Worm (Caenorhabditis elegans): ENCODE measurements around the gene cdc-48.2.

cdc-48.2 gene

ce11 chrII:8106921-8107695 lies 31.2 kb upstream of the cdc-48.2 start, which contains the start of the genes chst-1 and C41C4.9:
chst-1 (minus strand) TSS chrII:8106971.
C41C4.9 (plus strand) TSS chrII:8107645.
- peak; percentile 96 for TF ChIP-seq sea-1 (GFP tag; conservative IDR thresholded peaks at IDR 0.05)
- TF ChIP-seq ets-7 (tag; optimal IDR thresholded peaks at IDR 0.05), result peak; percentile 92
- TF ChIP-seq hnd-1 (tag; optimal IDR thresholded peaks at IDR 0.05), result peak; percentile 88
- peak; percentile 94 for TF ChIP-seq scrt-1 (GFP tag; IDR thresholded peaks at IDR 0.05)
- peak; percentile 98 for TF ChIP-seq hmg-4 (GFP tag; optimal IDR thresholded peaks at IDR 0.05)
- TF ChIP-seq hmbx-1 (tag; optimal IDR thresholded peaks at IDR 0.05), result peak; percentile 79
- TF ChIP-seq pes-1 (GFP tag; IDR thresholded peaks at IDR 0.05), result no peak; the same call in 1 of the 2 replicates
- TF ChIP-seq flt-1 (GFP tag; IDR thresholded peaks at IDR 0.05), result peak; percentile 96
- peak; percentile 90 for TF ChIP-seq tbx-37 (GFP tag; conservative IDR thresholded peaks at IDR 0.05)
- peak; percentile 94 for TF ChIP-seq ceh-36 (tag; optimal IDR thresholded peaks at IDR 0.05)
- TF ChIP-seq ceh-13 (GFP tag; optimal IDR thresholded peaks at IDR 0.05), result peak; percentile 91
- peak; percentile 92 for TF ChIP-seq F13C5.2 (tag; optimal IDR thresholded peaks at IDR 0.05)
- TF ChIP-seq ama-1 (optimal IDR thresholded peaks at IDR 0.05), result no peak
- TF ChIP-seq B0310.2 (tag; optimal IDR thresholded peaks at IDR 0.05), result peak; percentile 92
- TF ChIP-seq aly-1 (tag; optimal IDR thresholded peaks at IDR 0.05), result peak; percentile 94
- TF ChIP-seq tbx-11 (GFP tag; IDR thresholded peaks at IDR 0.05), result peak; percentile 95
- peak; percentile 80 for TF ChIP-seq tra-4 (tag; optimal IDR thresholded peaks at IDR 0.05)

ce11 chrII:8112063-8112462 lies 26.2 kb upstream of the cdc-48.2 start, which contains the start of gene lron-4:
lron-4 (minus strand) TSS chrII:8112163.
- TF ChIP-seq scrt-1 (GFP tag; IDR thresholded peaks at IDR 0.05) (no peak), hmbx-1 (tag; optimal IDR thresholded peaks at IDR 0.05) (no peak), sea-1 (GFP tag; conservative IDR thresholded peaks at IDR 0.05) (no peak), hmg-4 (GFP tag; optimal IDR thresholded peaks at IDR 0.05) (no peak), ama-1 (optimal IDR thresholded peaks at IDR 0.05) (no peak), tra-4 (tag; optimal IDR thresholded peaks at IDR 0.05) (no peak), ets-7 (tag; optimal IDR thresholded peaks at IDR 0.05) (no peak), B0310.2 (tag; optimal IDR thresholded peaks at IDR 0.05) (no peak), ceh-13 (GFP tag; optimal IDR thresholded peaks at IDR 0.05) (no peak), tbx-11 (GFP tag; IDR thresholded peaks at IDR 0.05) (no peak), F13C5.2 (tag; optimal IDR thresholded peaks at IDR 0.05) (no peak), tbx-37 (GFP tag; conservative IDR thresholded peaks at IDR 0.05) (no peak), hnd-1 (tag; optimal IDR thresholded peaks at IDR 0.05) (no peak), ceh-36 (tag; optimal IDR thresholded peaks at IDR 0.05) (no peak)

- TF ChIP-seq hmbx-1 (tag; optimal IDR thresholded peaks at IDR 0.05) (no peak), ama-1 (optimal IDR thresholded peaks at IDR 0.05) (no peak), scrt-1 (GFP tag; IDR thresholded peaks at IDR 0.05) (no peak), ceh-13 (GFP tag; optimal IDR thresholded peaks at IDR 0.05) (no peak), aly-1 (tag; optimal IDR thresholded peaks at IDR 0.05) (no peak), tbx-37 (GFP tag; conservative IDR thresholded peaks at IDR 0.05) (no peak), ets-7 (tag; optimal IDR thresholded peaks at IDR 0.05) (no peak), B0310.2 (tag; optimal IDR thresholded peaks at IDR 0.05) (no peak), ceh-36 (tag; optimal IDR thresholded peaks at IDR 0.05) (no peak), pes-1 (GFP tag; IDR thresholded peaks at IDR 0.05) (no peak), sea-1 (GFP tag; conservative IDR thresholded peaks at IDR 0.05) (no peak), flt-1 (GFP tag; IDR thresholded peaks at IDR 0.05) (no peak), F13C5.2 (tag; optimal IDR thresholded peaks at IDR 0.05) (no peak), hmg-4 (GFP tag; optimal IDR thresholded peaks at IDR 0.05) (no peak), tra-4 (tag; optimal IDR thresholded peaks at IDR 0.05) (no peak), hnd-1 (tag; optimal IDR thresholded peaks at IDR 0.05) (no peak), tbx-11 (GFP tag; IDR thresholded peaks at IDR 0.05) (no peak)
Observed at ce11 chrII:8116159-8116558, 22.1 kb upstream of the cdc-48.2 start, which contains the start of gene unc-105. unc-105 (plus strand) TSS chrII:8116459.

- TF ChIP-seq ets-7 (tag; optimal IDR thresholded peaks at IDR 0.05) (no peak), sea-1 (GFP tag; conservative IDR thresholded peaks at IDR 0.05) (no peak), hnd-1 (tag; optimal IDR thresholded peaks at IDR 0.05) (no peak), tra-4 (tag; optimal IDR thresholded peaks at IDR 0.05) (no peak), scrt-1 (GFP tag; IDR thresholded peaks at IDR 0.05) (no peak), ceh-36 (tag; optimal IDR thresholded peaks at IDR 0.05) (no peak), B0310.2 (tag; optimal IDR thresholded peaks at IDR 0.05) (no peak), hmg-4 (GFP tag; optimal IDR thresholded peaks at IDR 0.05) (no peak), ama-1 (optimal IDR thresholded peaks at IDR 0.05) (no peak), ceh-13 (GFP tag; optimal IDR thresholded peaks at IDR 0.05) (no peak), tbx-11 (GFP tag; IDR thresholded peaks at IDR 0.05) (no peak), aly-1 (tag; optimal IDR thresholded peaks at IDR 0.05) (no peak), pes-1 (GFP tag; IDR thresholded peaks at IDR 0.05) (no peak), flt-1 (GFP tag; IDR thresholded peaks at IDR 0.05) (no peak), tbx-37 (GFP tag; conservative IDR thresholded peaks at IDR 0.05) (no peak), F13C5.2 (tag; optimal IDR thresholded peaks at IDR 0.05) (no peak)
Observed at ce11 chrII:8117426-8117825, 20.9 kb upstream of the cdc-48.2 start.

ce11 chrII:8124867-8125266 lies 13.4 kb upstream of the cdc-48.2 start, which contains the start of gene ire-1:
ire-1 (minus strand) TSS chrII:8124910.
- no peak for TF ChIP-seq ets-7 (tag; optimal IDR thresholded peaks at IDR 0.05)
- no peak for TF ChIP-seq tbx-37 (GFP tag; conservative IDR thresholded peaks at IDR 0.05)
- no peak for TF ChIP-seq tbx-11 (GFP tag; IDR thresholded peaks at IDR 0.05)
- TF ChIP-seq scrt-1 (GFP tag; IDR thresholded peaks at IDR 0.05), result no peak
- no peak for TF ChIP-seq tra-4 (tag; optimal IDR thresholded peaks at IDR 0.05)
- TF ChIP-seq sea-1 (GFP tag; conservative IDR thresholded peaks at IDR 0.05), result no peak
- no peak for TF ChIP-seq flt-1 (GFP tag; IDR thresholded peaks at IDR 0.05)
- no peak for TF ChIP-seq F13C5.2 (tag; optimal IDR thresholded peaks at IDR 0.05)
- TF ChIP-seq aly-1 (tag; optimal IDR thresholded peaks at IDR 0.05), result no peak
- no peak for TF ChIP-seq ceh-13 (GFP tag; optimal IDR thresholded peaks at IDR 0.05)
- TF ChIP-seq hmg-4 (GFP tag; optimal IDR thresholded peaks at IDR 0.05), result no peak
- no peak for TF ChIP-seq ama-1 (optimal IDR thresholded peaks at IDR 0.05)
- TF ChIP-seq pes-1 (GFP tag; IDR thresholded peaks at IDR 0.05), result no peak
- TF ChIP-seq ceh-36 (tag; optimal IDR thresholded peaks at IDR 0.05), result no peak
- no peak for TF ChIP-seq B0310.2 (tag; optimal IDR thresholded peaks at IDR 0.05)
- TF ChIP-seq hmbx-1 (tag; optimal IDR thresholded peaks at IDR 0.05), result no peak

ce11 chrII:8125439-8125838 lies 12.9 kb upstream of the cdc-48.2 start:
- TF ChIP-seq sea-1 (GFP tag; conservative IDR thresholded peaks at IDR 0.05) (no peak), F13C5.2 (tag; optimal IDR thresholded peaks at IDR 0.05) (no peak), aly-1 (tag; optimal IDR thresholded peaks at IDR 0.05) (no peak), scrt-1 (GFP tag; IDR thresholded peaks at IDR 0.05) (no peak), ets-7 (tag; optimal IDR thresholded peaks at IDR 0.05) (no peak), flt-1 (GFP tag; IDR thresholded peaks at IDR 0.05) (no peak)

Data from whole organism, early embryonic.